Worm (Caenorhabditis elegans): ENCODE measurements around the gene T04F8.7.

The T04F8.7 gene

ce11 chrX:11665522-11666017, 15.2 kb downstream of the T04F8.7 start:
- TF ChIP-seq snu-23 (GFP tag; optimal IDR thresholded peaks at IDR 0.05) (no peak), elt-3 (tag; optimal IDR thresholded peaks at IDR 0.05) (peak in 1 of 6 experiments; percentile 16), blmp-1 (tag; optimal IDR thresholded peaks at IDR 0.05) (peak; percentile 96), alr-1 (tag; optimal IDR thresholded peaks at IDR 0.05; ENCODE audit: borderline replicate concordance) (no peak)

DNA sequence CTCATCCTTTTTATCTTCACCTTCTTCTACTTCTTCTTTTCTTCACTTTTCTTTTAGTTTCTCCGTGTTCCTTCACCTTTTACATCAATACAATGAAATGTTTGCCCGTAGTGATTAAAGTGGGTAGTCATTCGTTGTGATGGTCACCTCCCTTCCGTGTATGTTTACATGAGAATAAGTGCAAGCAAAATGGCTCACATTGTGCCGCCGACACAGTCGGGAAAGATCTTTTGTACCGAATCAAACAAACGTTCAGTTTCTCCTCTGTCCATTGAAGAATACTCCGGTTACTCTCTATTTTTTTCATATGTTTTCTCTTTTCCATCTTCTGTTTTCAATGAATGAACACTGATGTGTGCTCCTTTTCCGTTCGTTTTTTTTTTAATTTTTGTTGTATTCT, 16.6 kb downstream of the T04F8.7 start:
- TF ChIP-seq swsn-7 (tag; optimal IDR thresholded peaks at IDR 0.05): no peak
- TF ChIP-seq ets-5 (GFP tag; IDR thresholded peaks at IDR 0.05): no peak
- TF ChIP-seq xbp-1 (tag; optimal IDR thresholded peaks at IDR 0.05): no peak
- TF ChIP-seq efl-1 (optimal IDR thresholded peaks at IDR 0.05): no peak
- peak in 1 of 2 experiments; percentile 86 for TF ChIP-seq efl-1 (GFP tag; optimal IDR thresholded peaks at IDR 0.05 in 1 of 2)
- TF ChIP-seq nhr-28 (tag; optimal IDR thresholded peaks at IDR 0.05): no peak
- no peak for TF ChIP-seq ceh-82 (tag; optimal IDR thresholded peaks at IDR 0.05)
- TF ChIP-seq lin-14 (GFP tag; optimal IDR thresholded peaks at IDR 0.05): peak; percentile 1
- no peak for TF ChIP-seq nhr-11 (tag; optimal IDR thresholded peaks at IDR 0.05)
- no peak for TF ChIP-seq unc-30 (tag; optimal IDR thresholded peaks at IDR 0.05)
- no peak for TF ChIP-seq ztf-4 (tag; optimal IDR thresholded peaks at IDR 0.05)
- no peak for TF ChIP-seq tlp-1 (tag; optimal IDR thresholded peaks at IDR 0.05)
- no peak for TF ChIP-seq irx-1 (tag; optimal IDR thresholded peaks at IDR 0.05)
- no peak for TF ChIP-seq lin-13 (GFP tag; optimal IDR thresholded peaks at IDR 0.05)

ce11 chrX:11662557-11662956, 18.2 kb downstream of the T04F8.7 start:
- TF ChIP-seq dpl-1 (GFP tag; optimal IDR thresholded peaks at IDR 0.05) (peak in 2 of 3 experiments; percentile 43 to 47), fkh-8 (tag; optimal IDR thresholded peaks at IDR 0.05) (peak; percentile 17), lin-35 (GFP tag; optimal IDR thresholded peaks at IDR 0.05) (peak in 1 of 2 experiments; percentile 19), rnt-1 (tag; optimal IDR thresholded peaks at IDR 0.05) (peak; percentile 8), unc-30 (tag; optimal IDR thresholded peaks at IDR 0.05) (no peak), hlh-17 (GFP tag; optimal IDR thresholded peaks at IDR 0.05; ENCODE audit: borderline replicate concordance) (no peak), efl-1 (optimal IDR thresholded peaks at IDR 0.05) (peak; percentile 22 to 33), efl-1 (GFP tag; optimal IDR thresholded peaks at IDR 0.05 in 1 of 2) (peak; percentile 27 to 95)

- no peak for TF ChIP-seq nhr-237 (tag; optimal IDR thresholded peaks at IDR 0.05)
- peak in 1 of 2 experiments; percentile 74 for TF ChIP-seq mdl-1 (tag; optimal IDR thresholded peaks at IDR 0.05)
- TF ChIP-seq C16A3.4 (tag; optimal IDR thresholded peaks at IDR 0.05): no peak
- TF ChIP-seq nhr-85 (tag): peak; percentile 0
- no peak for TF ChIP-seq hlh-4 (tag; optimal IDR thresholded peaks at IDR 0.05)
- peak; percentile 9 for TF ChIP-seq tbx-2 (tag; optimal IDR thresholded peaks at IDR 0.05)
- no peak for TF ChIP-seq ztf-4 (tag; optimal IDR thresholded peaks at IDR 0.05)
- no peak for TF ChIP-seq mep-1 (tag; optimal IDR thresholded peaks at IDR 0.05)
- no peak for TF ChIP-seq ztf-11 (tag; optimal IDR thresholded peaks at IDR 0.05)
- peak; percentile 15 for TF ChIP-seq lin-14 (GFP tag; optimal IDR thresholded peaks at IDR 0.05)
- no peak for TF ChIP-seq pqm-1 (tag; optimal IDR thresholded peaks at IDR 0.05)
- TF ChIP-seq skn-1 (tag; optimal IDR thresholded peaks at IDR 0.05): peak; percentile 4
Measured at ce11 chrX:11662069-11662468, 18.7 kb downstream of the T04F8.7 start.

- TF ChIP-seq ceh-82 (tag; optimal IDR thresholded peaks at IDR 0.05): no peak
- TF ChIP-seq snu-23 (GFP tag; optimal IDR thresholded peaks at IDR 0.05): peak; percentile 1
- TF ChIP-seq mep-1 (tag; optimal IDR thresholded peaks at IDR 0.05): peak; percentile 27
- TF ChIP-seq elt-3 (tag; optimal IDR thresholded peaks at IDR 0.05): peak; percentile 53 to 90 (median 68)
- TF ChIP-seq ceh-88 (GFP tag; IDR thresholded peaks at IDR 0.05): no peak
- TF ChIP-seq nhr-47 (tag; optimal IDR thresholded peaks at IDR 0.05): no peak
- TF ChIP-seq fkh-4 (tag; optimal IDR thresholded peaks at IDR 0.05; ENCODE audit: borderline replicate concordance): no peak
- no peak for TF ChIP-seq mef-2 (tag; optimal IDR thresholded peaks at IDR 0.05)
- TF ChIP-seq nhr-84 (tag; optimal IDR thresholded peaks at IDR 0.05): no peak
- peak; percentile 74 for TF ChIP-seq nhr-85 (tag)
- peak; percentile 75 for TF ChIP-seq pqm-1 (tag; optimal IDR thresholded peaks at IDR 0.05)
- no peak for TF ChIP-seq sox-4 (tag; optimal IDR thresholded peaks at IDR 0.05)
- TF ChIP-seq nhr-20 (tag; optimal IDR thresholded peaks at IDR 0.05): peak; percentile 69
- no peak for TF ChIP-seq hlh-4 (tag; optimal IDR thresholded peaks at IDR 0.05)
- no peak for TF ChIP-seq fkh-10 (GFP tag; optimal IDR thresholded peaks at IDR 0.05)
- no peak for TF ChIP-seq nhr-19 (GFP tag; conservative IDR thresholded peaks at IDR 0.05)
- peak; percentile 40 for TF ChIP-seq jun-1 (tag; optimal IDR thresholded peaks at IDR 0.05)
- TF ChIP-seq lin-13 (GFP tag; optimal IDR thresholded peaks at IDR 0.05): no peak
- no peak for TF ChIP-seq sup-37 (GFP tag; optimal IDR thresholded peaks at IDR 0.05)
- no peak for TF ChIP-seq swsn-7 (tag; optimal IDR thresholded peaks at IDR 0.05)
- TF ChIP-seq nhr-71 (tag; optimal IDR thresholded peaks at IDR 0.05): peak; percentile 47
- no peak for TF ChIP-seq alr-1 (tag; optimal IDR thresholded peaks at IDR 0.05; ENCODE audit: borderline replicate concordance)
- TF ChIP-seq blmp-1 (tag; optimal IDR thresholded peaks at IDR 0.05): peak; percentile 37
Measured at ce11 chrX:11661625-11662024, 19.2 kb downstream of the T04F8.7 start, which contains the start of gene sfxn-1.5. TSS of gene sfxn-1.5 (minus strand) at chrX:11661660.
